Worm (Caenorhabditis elegans): ENCODE data around the gene R02C2.7.

The R02C2.7 gene

ce11 chrV:265062-265963 is 22.9 kb upstream of the R02C2.7 start:
- TF ChIP-seq hlh-12 (tag; optimal IDR thresholded peaks at IDR 0.05) (peak; percentile 93), rec-8 (tag; optimal IDR thresholded peaks at IDR 0.05) (peak in 1 of 2 experiments; percentile 74), mel-28 (tag; optimal IDR thresholded peaks at IDR 0.05; ENCODE audit: borderline replicate concordance) (peak; percentile 31), lin-35 (GFP tag; optimal IDR thresholded peaks at IDR 0.05) (peak in 1 of 3 experiments; percentile 4), mxl-1 (tag; optimal IDR thresholded peaks at IDR 0.05) (peak; percentile 77), F23B12.7 (tag; optimal IDR thresholded peaks at IDR 0.05; ENCODE audit: insufficient read depth) (peak; percentile 23)

ce11 chrV:260334-260733 is 17.9 kb upstream of the R02C2.7 start:
- no peak for TF ChIP-seq lir-1 (GFP tag; conservative IDR thresholded peaks at IDR 0.05)
- TF ChIP-seq D2030.7 (GFP tag; IDR thresholded peaks at IDR 0.05): no peak
- 0 out of 2 replicates have a peak, but pooled peaks have one; percentile 19 for TF ChIP-seq B0336.3 (GFP tag; IDR thresholded peaks at IDR 0.05)
- no peak for TF ChIP-seq tbx-9 (tag; optimal IDR thresholded peaks at IDR 0.05; ENCODE audit: borderline replicate concordance)
- TF ChIP-seq lsl-1 (GFP tag; optimal IDR thresholded peaks at IDR 0.05): no peak
- TF ChIP-seq sdz-38 (tag; optimal IDR thresholded peaks at IDR 0.05): no peak
- no peak for TF ChIP-seq tlf-1 (GFP tag; optimal IDR thresholded peaks at IDR 0.05)
- TF ChIP-seq sptf-2 (GFP tag; optimal IDR thresholded peaks at IDR 0.05): no peak
- no peak for TF ChIP-seq B0261.1 (tag; optimal IDR thresholded peaks at IDR 0.05)

- no peak for TF ChIP-seq unc-62 (GFP tag; optimal IDR thresholded peaks at IDR 0.05)
- no peak for TF ChIP-seq F33H1.4 (GFP tag; IDR thresholded peaks at IDR 0.05)
- TF ChIP-seq dpl-1 (GFP tag; optimal IDR thresholded peaks at IDR 0.05): no peak
- no peak for TF ChIP-seq C17E4.6 (GFP tag; IDR thresholded peaks at IDR 0.05)
- no peak for TF ChIP-seq nhr-179 (tag; optimal IDR thresholded peaks at IDR 0.05)
- TF ChIP-seq hmg-20 (GFP tag; IDR thresholded peaks at IDR 0.05): no peak
- TF ChIP-seq xnd-1 (tag; optimal IDR thresholded peaks at IDR 0.05): no peak
- no peak for TF ChIP-seq akir-1 (GFP tag; optimal IDR thresholded peaks at IDR 0.05)
- no peak for TF ChIP-seq F37B4.10 (GFP tag; IDR thresholded peaks at IDR 0.05)
- TF ChIP-seq F49E8.2 (tag; optimal IDR thresholded peaks at IDR 0.05; ENCODE audit: insufficient read depth): no peak
- no peak for TF ChIP-seq nfyb-1 (GFP tag; IDR thresholded peaks at IDR 0.05)
- TF ChIP-seq madf-6 (GFP tag; IDR thresholded peaks at IDR 0.05): no peak
- no peak for TF ChIP-seq Y95B8A.8 (GFP tag; IDR thresholded peaks at IDR 0.05)
Measured at ce11 chrV:258730-259129, 16.3 kb upstream of the R02C2.7 start, which contains the start of gene nhr-204. nhr-204 (minus strand) TSS chrV:258830.

- TF ChIP-seq hlh-12 (tag; optimal IDR thresholded peaks at IDR 0.05): no peak
- no peak for TF ChIP-seq Y67H2A.10 (GFP tag; conservative IDR thresholded peaks at IDR 0.05)
- TF ChIP-seq akir-1 (GFP tag; optimal IDR thresholded peaks at IDR 0.05): no peak
- no peak for TF ChIP-seq somi-1 (GFP tag; optimal IDR thresholded peaks at IDR 0.05)
- no peak for TF ChIP-seq athp-1 (tag; optimal IDR thresholded peaks at IDR 0.05)
- TF ChIP-seq sptf-2 (GFP tag; optimal IDR thresholded peaks at IDR 0.05): no peak
- no peak for TF ChIP-seq aptf-2 (GFP tag; conservative IDR thresholded peaks at IDR 0.05)
- TF ChIP-seq mes-4 (tag; optimal IDR thresholded peaks at IDR 0.05): no peak
- TF ChIP-seq mel-28 (tag; optimal IDR thresholded peaks at IDR 0.05; ENCODE audit: borderline replicate concordance): no peak
- TF ChIP-seq hrde-1 (tag; optimal IDR thresholded peaks at IDR 0.05; ENCODE audit: borderline replicate concordance): no peak
- TF ChIP-seq ceh-91 (GFP tag; IDR thresholded peaks at IDR 0.05): no peak
- TF ChIP-seq C17E4.6 (GFP tag; IDR thresholded peaks at IDR 0.05): no peak
- TF ChIP-seq nhr-80 (tag; optimal IDR thresholded peaks at IDR 0.05): no peak
- no peak for TF ChIP-seq lin-40 (tag; optimal IDR thresholded peaks at IDR 0.05)
Measured at ce11 chrV:254591-254990, 12.2 kb upstream of the R02C2.7 start, which contains the start of gene str-121. str-121 (minus strand) TSS chrV:254691.

Measured in whole organism, young adult.